Fruit fly (Drosophila melanogaster) whole organism, embryonic: ENCODE results near the gene CG10341.

Source experiments
- CG12769 ChIP-seq: fragments of 200-800 bp; sonication (Bioruptor generic); optimal IDR thresholded peaks from 2 replicates; lab custom pipeline; 2019; ENCODE audit warnings: missing biosample characterization, mild to moderate bottlenecking, missing genetic modification characterization, moderate library complexity
- CG12942 ChIP-seq: fragments of 200-800 bp; sonication (Bioruptor generic); optimal IDR thresholded peaks from 3 replicates; lab custom pipeline; 2016; ENCODE audit warnings: missing biosample characterization, missing genetic modification characterization
- CG15269 ChIP-seq: fragments of 200-800 bp; sonication (Bioruptor generic); optimal IDR thresholded peaks from 2 replicates; lab custom pipeline; 2018; ENCODE audit warnings: missing biosample characterization, mild to moderate bottlenecking, missing genetic modification characterization, moderate library complexity
- CG18764 ChIP-seq: fragments of 200-800 bp; sonication (Bioruptor generic); optimal IDR thresholded peaks from 3 replicates; lab custom pipeline; 2016; ENCODE audit warnings: missing biosample characterization, missing genetic modification characterization
- CG2199 ChIP-seq: fragments of 200-800 bp; sonication (Bioruptor generic); IDR thresholded peaks from 3 replicates; pipeline ENCODE4 v1.3.6; 2022; ENCODE audit warnings: missing biosample characterization, missing genetic modification characterization
- CG34224 ChIP-seq: fragments of 200-800 bp; sonication (Bioruptor generic); IDR thresholded peaks from 3 replicates; pipeline ENCODE4 v1.3.6; 2022; ENCODE audit warnings: missing biosample characterization, missing genetic modification characterization; ENCODE audit not compliant: partially characterized antibody
- CG4404 ChIP-seq: fragments of 200-800 bp; sonication (Bioruptor generic); IDR thresholded peaks from 2 replicates; pipeline ENCODE4 v1.3.6; 2022; ENCODE audit warnings: missing biosample characterization, missing genetic modification characterization
- CG4424 ChIP-seq: fragments of 200-800 bp; sonication (Bioruptor generic); optimal IDR thresholded peaks from 3 replicates; lab custom pipeline; 2016; ENCODE audit warnings: missing biosample characterization, missing genetic modification characterization
- CG4820 ChIP-seq: fragments of 200-800 bp; sonication (Bioruptor generic); optimal IDR thresholded peaks from 3 replicates; lab custom pipeline; 2016; ENCODE audit warnings: missing biosample characterization, missing genetic modification characterization
- CG6683 ChIP-seq: fragments of 200-800 bp; sonication (Bioruptor generic); optimal IDR thresholded peaks from 2 replicates; lab custom pipeline; 2017; ENCODE audit warnings: missing biosample characterization, mild to moderate bottlenecking, missing genetic modification characterization, missing genetic modification reagents
- CG7745 ChIP-seq: fragments of 200-800 bp; sonication (Bioruptor generic); optimal IDR thresholded peaks from 2 replicates; lab custom pipeline; 2018; ENCODE audit warnings: missing biosample characterization, mild to moderate bottlenecking, missing genetic modification characterization, moderate library complexity
- CG7786 ChIP-seq: fragments of 200-800 bp; sonication (Bioruptor generic); optimal IDR thresholded peaks from 2 replicates; lab custom pipeline; 2016; ENCODE audit warnings: missing biosample characterization, missing genetic modification characterization
- CG8944 ChIP-seq: fragments of 200-800 bp; sonication (Bioruptor generic); optimal IDR thresholded peaks from 3 replicates; lab custom pipeline; 2016; ENCODE audit warnings: missing biosample characterization, missing genetic modification characterization
- CHES-1-like ChIP-seq: fragments of 200-800 bp; sonication (Bioruptor generic); optimal IDR thresholded peaks from 2 replicates; lab custom pipeline; 2016; ENCODE audit warnings: missing biosample characterization, missing genetic modification characterization
- Camta ChIP-seq: fragments of 200-800 bp; sonication (Bioruptor generic); optimal IDR thresholded peaks from 2 replicates; lab custom pipeline; 2016; ENCODE audit warnings: missing biosample characterization, missing genetic modification characterization
- Chrac-16 ChIP-seq: fragments of 200-800 bp; sonication (Bioruptor generic); optimal IDR thresholded peaks from 3 replicates; lab custom pipeline; 2016; ENCODE audit warnings: missing biosample characterization, missing genetic modification characterization
- CrebB ChIP-seq: fragments of 200-800 bp; sonication (Bioruptor generic); optimal IDR thresholded peaks from 3 replicates; lab custom pipeline; 2018; ENCODE audit warnings: missing biosample characterization, mild to moderate bottlenecking, missing genetic modification characterization
- Dip2 ChIP-seq: fragments of 200-800 bp; sonication (Bioruptor generic); IDR thresholded peaks from 2 replicates; pipeline ENCODE4 v1.3.6; 2022; ENCODE audit warnings: missing biosample characterization, missing genetic modification characterization
- Doc2 ChIP-seq: fragments of 200-800 bp; sonication (Bioruptor generic); IDR thresholded peaks from 2 replicates; pipeline ENCODE4 v1.3.6; 2022; ENCODE audit warnings: missing biosample characterization, missing genetic modification characterization
- Dp ChIP-seq: fragments of 200-800 bp; sonication (Bioruptor generic); optimal IDR thresholded peaks from 2 replicates; lab custom pipeline; 2018; ENCODE audit warnings: missing biosample characterization, mild to moderate bottlenecking, missing genetic modification characterization, moderate library complexity
- ERR ChIP-seq: fragments of 200-800 bp; sonication (Bioruptor generic); optimal IDR thresholded peaks from 2 replicates; lab custom pipeline; 2016; ENCODE audit warnings: missing biosample characterization, missing genetic modification characterization
- Elba2 ChIP-seq: fragments of 200-800 bp; sonication (Bioruptor generic); optimal IDR thresholded peaks from 3 replicates; lab custom pipeline; 2016; ENCODE audit warnings: missing biosample characterization, missing genetic modification characterization
- Hr39 ChIP-seq: fragments of >200 bp; optimal IDR thresholded peaks from 2 replicates; lab custom pipeline; 2017
- MTF-1 ChIP-seq: fragments of 200-800 bp; sonication (Bioruptor generic); optimal IDR thresholded peaks from 2 replicates; lab custom pipeline; 2018; ENCODE audit warnings: missing biosample characterization, mild to moderate bottlenecking, missing genetic modification characterization, borderline replicate concordance
- Med ChIP-seq: fragments of 200-800 bp; sonication (Bioruptor generic); peaks from one replicate; lab custom pipeline; 2016; ENCODE audit warnings: missing biosample characterization, missing genetic modification characterization, mild to moderate bottlenecking, inconsistent platforms, moderate library complexity
- Mes4 ChIP-seq: fragments of 200-800 bp; sonication (Bioruptor generic); optimal IDR thresholded peaks from 2 replicates; lab custom pipeline; 2016; ENCODE audit warnings: missing biosample characterization, missing genetic modification characterization
- NFAT ChIP-seq: fragments of 200-800 bp; sonication (Bioruptor generic); IDR thresholded peaks from 2 replicates; pipeline ENCODE4 v1.3.6; 2022; ENCODE audit warnings: missing biosample characterization, missing genetic modification characterization
- Pdp1 ChIP-seq, 2 experiments: fragments of 200-800 bp; sonication (Bioruptor generic); optimal IDR thresholded peaks; 3 replicates each; lab custom pipeline; 2016; ENCODE audit warnings: missing biosample characterization in 2 of 2, missing genetic modification characterization in 2 of 2, mild to moderate bottlenecking in 1 of 2, moderate library complexity in 1 of 2
- Vsx1 ChIP-seq: fragments of 200-800 bp; sonication (Bioruptor generic); optimal IDR thresholded peaks from 2 replicates; lab custom pipeline; 2017; ENCODE audit warnings: missing biosample characterization, mild to moderate bottlenecking, missing genetic modification characterization, missing genetic modification reagents
- ab ChIP-seq: fragments of 200-800 bp; sonication (Bioruptor generic); optimal IDR thresholded peaks from 2 replicates; lab custom pipeline; 2016; ENCODE audit warnings: missing biosample characterization, missing genetic modification characterization
- ap ChIP-seq: fragments of 200-800 bp; sonication (Bioruptor generic); IDR thresholded peaks from 2 replicates; pipeline ENCODE4 v1.3.6; 2022; ENCODE audit warnings: missing biosample characterization, missing genetic modification characterization
- chm ChIP-seq: fragments of 200-800 bp; sonication (Bioruptor generic); IDR thresholded peaks from 2 replicates; pipeline ENCODE4 v1.3.6; 2022; ENCODE audit warnings: missing biosample characterization, missing genetic modification characterization
- chn ChIP-seq: fragments of 200-800 bp; sonication (Bioruptor generic); optimal IDR thresholded peaks from 2 replicates; lab custom pipeline; 2016; ENCODE audit warnings: missing biosample characterization, missing genetic modification characterization
- gem ChIP-seq: fragments of 200-800 bp; sonication (Bioruptor generic); optimal IDR thresholded peaks from 2 replicates; lab custom pipeline; 2019; ENCODE audit warnings: missing biosample characterization, mild to moderate bottlenecking, missing genetic modification characterization, moderate library complexity
- grn ChIP-seq: fragments of 200-800 bp; sonication (Bioruptor generic); optimal IDR thresholded peaks from 3 replicates; lab custom pipeline; 2017; ENCODE audit warnings: missing biosample characterization, missing genetic modification characterization
- gsb ChIP-seq: fragments of 200-800 bp; sonication (Bioruptor generic); IDR thresholded peaks from 2 replicates; pipeline ENCODE4 v1.3.6; 2022; ENCODE audit warnings: missing biosample characterization, missing genetic modification characterization
- gt ChIP-seq: fragments of 200-800 bp; sonication (Bioruptor generic); IDR thresholded peaks from 2 replicates; pipeline ENCODE4 v1.3.6; 2022; ENCODE audit warnings: missing biosample characterization, missing genetic modification characterization
- hkb ChIP-seq, 2 experiments: fragments of 200-800 bp in 1 of 2; fragments of >200 bp in 1 of 2; sonication (Bioruptor generic) in 1 of 2; IDR thresholded peaks in 1 of 2; optimal IDR thresholded peaks in 1 of 2; 2 replicates each; pipeline versions ENCODE4 v1.3.6 to Lab custom; 2017 to 2022; ENCODE audit warnings: missing biosample characterization in 1 of 2, missing genetic modification characterization in 1 of 2
- ind ChIP-seq: fragments of 200-800 bp; sonication (Bioruptor generic); optimal IDR thresholded peaks from 3 replicates; lab custom pipeline; 2016; ENCODE audit warnings: missing biosample characterization, missing genetic modification characterization
- insv ChIP-seq, 2 experiments: fragments of 200-800 bp; sonication (Bioruptor generic); optimal IDR thresholded peaks; 3 replicates each; lab custom pipeline; 2016 to 2018; ENCODE audit warnings: missing biosample characterization in 2 of 2, missing genetic modification characterization in 2 of 2
- knrl ChIP-seq: fragments of 200-800 bp; sonication (Bioruptor generic); IDR thresholded peaks from 3 replicates; pipeline ENCODE4 v1.3.6; 2022; ENCODE audit warnings: missing biosample characterization, missing genetic modification characterization; ENCODE audit not compliant: partially characterized antibody
- pzg ChIP-seq: fragments of 200-800 bp; sonication (Bioruptor generic); optimal IDR thresholded peaks from 3 replicates; lab custom pipeline; 2018; ENCODE audit warnings: missing biosample characterization, mild to moderate bottlenecking, missing genetic modification characterization, moderate library complexity
- tna ChIP-seq: fragments of 200-800 bp; sonication (Bioruptor generic); IDR thresholded peaks from 2 replicates; pipeline ENCODE4 v1.3.6; 2022; ENCODE audit warnings: missing biosample characterization, missing genetic modification characterization; ENCODE audit not compliant: partially characterized antibody
- toy ChIP-seq: fragments of 200-800 bp; sonication (Bioruptor generic); IDR thresholded peaks from 2 replicates; pipeline ENCODE4 v1.3.6; 2022; ENCODE audit warnings: missing biosample characterization, missing genetic modification characterization
- usp ChIP-seq: fragments of >200 bp; optimal IDR thresholded peaks from 2 replicates; lab custom pipeline; 2017; ENCODE audit warnings: missing biosample characterization, missing genetic modification characterization
- vfl ChIP-seq: fragments of 200-800 bp; sonication (Bioruptor generic); optimal IDR thresholded peaks from 2 replicates; lab custom pipeline; 2016; ENCODE audit warnings: missing biosample characterization, missing genetic modification characterization
- wek ChIP-seq: fragments of 200-800 bp; sonication (Bioruptor generic); optimal IDR thresholded peaks from 3 replicates; lab custom pipeline; 2018; ENCODE audit warnings: missing biosample characterization, mild to moderate bottlenecking, missing genetic modification characterization, moderate library complexity
- zen2 ChIP-seq: fragments of 200-800 bp; sonication (Bioruptor generic); IDR thresholded peaks from 3 replicates; pipeline ENCODE4 v1.3.6; 2022; ENCODE audit warnings: missing biosample characterization, missing genetic modification characterization; ENCODE audit not compliant: partially characterized antibody

The CG10341 gene

DNA sequence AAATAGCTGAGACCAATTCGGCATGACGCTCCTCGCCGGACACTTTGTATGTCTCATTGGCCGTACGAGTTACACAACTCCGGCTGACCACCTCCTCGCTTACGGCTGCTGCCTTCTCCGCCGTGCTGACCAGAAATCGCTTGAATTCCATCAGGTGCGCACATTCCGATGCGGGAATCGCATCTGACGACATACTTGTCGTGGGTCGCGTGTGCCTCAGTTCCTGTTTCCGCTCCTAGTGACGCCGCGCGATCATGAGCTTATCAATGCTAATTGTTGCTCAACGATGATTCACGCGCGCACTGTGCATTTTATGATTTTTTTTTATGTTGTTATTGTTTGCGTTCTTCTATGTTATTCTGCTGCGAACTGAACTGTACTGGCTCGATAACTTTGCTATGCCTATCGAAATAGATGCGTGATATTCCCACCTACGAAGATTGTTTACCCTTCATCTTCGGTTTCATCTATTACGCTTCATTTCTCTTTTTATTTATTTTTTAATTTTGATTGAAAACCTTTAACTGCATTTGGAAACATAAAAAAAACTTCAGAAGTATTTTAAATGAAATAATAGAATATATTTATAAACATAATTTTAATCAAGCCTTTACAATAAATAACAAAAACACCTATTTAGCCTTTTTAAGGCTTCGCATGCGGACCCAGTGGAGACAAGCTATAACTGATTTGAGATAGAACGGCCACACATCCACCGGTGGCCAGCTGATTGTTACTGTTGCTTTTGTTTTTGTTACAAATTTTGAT, 4.4 kb downstream of the CG10341 start, which contains the start of the genes CG10376 and CG10343 (continued):
- 0 out of 2 replicates have a peak, but pooled peaks have one; percentile 28 for TF ChIP-seq Dip2 (GFP tag; lab: Robert Waterston, UW)
- peak; percentile 28 to 71 for TF ChIP-seq Pdp1 (GFP tag; optimal IDR thresholded peaks at IDR 0.05; lab: Kevin White, UChicago)
- TF ChIP-seq Mes4 (GFP tag; lab: Kevin White, UChicago) = peak; percentile 3
- TF ChIP-seq Vsx1 = peak; percentile 72
- TF ChIP-seq Med (GFP tag; lab: Kevin White, UChicago) = peak; percentile 89
- TF ChIP-seq Doc2 = peak; percentile 36; the same call in 1 of the 2 replicates
- TF ChIP-seq usp (GFP tag; lab: Kevin White, UChicago) = no peak
- peak; percentile 85 for TF ChIP-seq NFAT (GFP tag; lab: Robert Waterston, UW)
- no peak for TF ChIP-seq CG34224 (GFP tag; lab: Robert Waterston, UW)
- TF ChIP-seq Hr39 (lab: Kevin White, UChicago) = no peak
- peak; percentile 35 for TF ChIP-seq tna (GFP tag; lab: Robert Waterston, UW)
- peak; percentile 83 for TF ChIP-seq CG12942 (GFP tag; lab: Kevin White, UChicago)
- peak; percentile 21 for TF ChIP-seq Dp (GFP tag; lab: Kevin White, UChicago)
- peak; percentile 57; the same call in 1 of the 2 replicates for TF ChIP-seq gt (GFP tag; lab: Robert Waterston, UW)
- TF ChIP-seq CG4820 (GFP tag; lab: Kevin White, UChicago) = peak; percentile 81
- TF ChIP-seq CG8944 (GFP tag; lab: Kevin White, UChicago) = peak; percentile 49
- peak; percentile 90 for TF ChIP-seq CG4404 (GFP tag; lab: Robert Waterston, UW)
- TF ChIP-seq CG12769 (tag; lab: Kevin White, UChicago) = no peak
- TF ChIP-seq zen2 (GFP tag; lab: Robert Waterston, UW) = no peak
- peak; percentile 33 for TF ChIP-seq ab (GFP tag; lab: Kevin White, UChicago)
- TF ChIP-seq ap (GFP tag; lab: Robert Waterston, UW) = peak; percentile 64
- TF ChIP-seq grn (GFP tag; lab: Kevin White, UChicago) = peak; percentile 50
- TF ChIP-seq Chrac-16 = peak; percentile 88
- TF ChIP-seq CrebB (tag; lab: Kevin White, UChicago) = peak; percentile 51
- TF ChIP-seq chn = peak; percentile 70
- TF ChIP-seq ERR (GFP tag; lab: Kevin White, UChicago) = no peak
- peak; percentile 86 for TF ChIP-seq CG4424 (GFP tag; lab: Kevin White, UChicago)
- TF ChIP-seq ind (GFP tag; lab: Kevin White, UChicago) = peak; percentile 86
- TF ChIP-seq toy (GFP tag; lab: Robert Waterston, UW) = no peak; the same call in 1 of the 2 replicates
- TF ChIP-seq CHES-1-like (GFP tag; lab: Kevin White, UChicago) = peak; percentile 49
- TF ChIP-seq gsb (GFP tag; lab: Robert Waterston, UW) = peak; percentile 44; the same call in 1 of the 2 replicates
- peak; percentile 43 for TF ChIP-seq Elba2 (GFP tag; lab: Kevin White, UChicago)
- TF ChIP-seq hkb (optimal IDR thresholded peaks at IDR 0.05; lab: Kevin White, UChicago) = peak; percentile 22
- TF ChIP-seq hkb (GFP tag; IDR thresholded peaks at IDR 0.05; lab: Robert Waterston, UW) = peak; percentile 71
- TF ChIP-seq MTF-1 (GFP tag; lab: Kevin White, UChicago) = no peak
- TF ChIP-seq Camta = peak; percentile 30
- TF ChIP-seq gem = peak; percentile 97
- TF ChIP-seq CG15269 (tag; lab: Kevin White, UChicago) = peak; percentile 92
- peak; percentile 68 for TF ChIP-seq CG6683
- peak; percentile 39; the same call in 1 of the 3 replicates for TF ChIP-seq knrl (GFP tag; lab: Robert Waterston, UW)
- TF ChIP-seq CG7745 (tag; lab: Kevin White, UChicago) = no peak
- TF ChIP-seq wek (GFP tag; lab: Kevin White, UChicago) = peak; percentile 35
- peak; percentile 29 for TF ChIP-seq CG7786 (GFP tag; lab: Kevin White, UChicago)
- peak; percentile 70 for TF ChIP-seq vfl (GFP tag; lab: Kevin White, UChicago)
- peak; percentile 52 for TF ChIP-seq pzg (GFP tag; lab: Kevin White, UChicago)
- 0 out of 2 replicates have a peak, but pooled peaks have one; percentile 26 for TF ChIP-seq chm (GFP tag; lab: Robert Waterston, UW)
- peak; percentile 76 for TF ChIP-seq CG18764 (GFP tag; lab: Kevin White, UChicago)
- TF ChIP-seq insv (GFP tag; optimal IDR thresholded peaks at IDR 0.05; lab: Kevin White, UChicago) = peak in 1 of 2 experiments; percentile 60
- TF ChIP-seq CG2199 (GFP tag; lab: Robert Waterston, UW) = no peak
